Fruit fly (Drosophila melanogaster) whole organism, wandering third instar larva: ENCODE results near the gene CG33489.

ENCODE experiments used
- CrebA ChIP-seq: fragments of 200-800 bp; sonication (Bioruptor generic); optimal IDR thresholded peaks from 2 replicates; lab custom pipeline; 2016; ENCODE audit warnings: missing biosample characterization, mild to moderate bottlenecking, missing genetic modification characterization, borderline replicate concordance
- Dfd ChIP-seq: fragments of >200 bp; optimal IDR thresholded peaks from 2 replicates; lab custom pipeline; 2017; ENCODE audit warnings: missing biosample characterization, missing genetic modification characterization
- Dif ChIP-seq: fragments of 200-275, 200-300 bp; sonication (Bioruptor generic); optimal IDR thresholded peaks from 2 replicates; lab custom pipeline; 2018; ENCODE audit warnings: missing biosample characterization, missing genetic modification characterization; ENCODE audit not compliant: partially characterized antibody
- GATAd ChIP-seq: sonication (Bioruptor generic); optimal IDR thresholded peaks from 2 replicates; lab custom pipeline; 2016; ENCODE audit warnings: missing biosample characterization, missing genetic modification characterization
- HLH106 ChIP-seq: fragments of 200-800 bp; optimal IDR thresholded peaks from 3 replicates; lab custom pipeline; 2019; ENCODE audit warnings: missing biosample characterization, mild to moderate bottlenecking, missing genetic modification characterization, moderate library complexity
- Hnf4 ChIP-seq: fragments of 200-800 bp; sonication (Bioruptor generic); optimal IDR thresholded peaks from 2 replicates; lab custom pipeline; 2016; ENCODE audit warnings: missing biosample characterization, mild to moderate bottlenecking, missing genetic modification characterization
- Hr78 ChIP-seq: fragments of >200 bp; optimal IDR thresholded peaks from 2 replicates; lab custom pipeline; 2017; ENCODE audit warnings: missing biosample characterization, missing genetic modification characterization
- Hr83 ChIP-seq: fragments of 200-300 bp; sonication (Bioruptor generic); optimal IDR thresholded peaks from 2 replicates; lab custom pipeline; 2016; ENCODE audit warnings: missing biosample characterization, mild to moderate bottlenecking, missing genetic modification characterization, moderate library complexity; ENCODE audit not compliant: poor library complexity, severe bottlenecking
- Jra ChIP-seq: sonication (Bioruptor generic); optimal IDR thresholded peaks from 2 replicates; lab custom pipeline; 2016; ENCODE audit warnings: missing biosample characterization, missing genetic modification characterization
- Myc ChIP-seq: fragments of >200 bp; optimal IDR thresholded peaks from 2 replicates; lab custom pipeline; 2017
- OdsH ChIP-seq: fragments of 200-800 bp; sonication (Bioruptor generic); optimal IDR thresholded peaks from 2 replicates; lab custom pipeline; 2016; ENCODE audit warnings: missing biosample characterization, mild to moderate bottlenecking, missing genetic modification characterization
- Rel ChIP-seq, 2 experiments: fragments of 200-800 bp; sonication (Bioruptor generic) in 1 of 2; optimal IDR thresholded peaks; 2 replicates in 1 of 2; 3 replicates in 1 of 2; lab custom pipeline; 2016 to 2019; ENCODE audit warnings: mild to moderate bottlenecking in 2 of 2, missing biosample characterization in 2 of 2, missing genetic modification characterization in 2 of 2, moderate library complexity in 1 of 2
- Vsx2 ChIP-seq: fragments of 200-300, 225-300 bp; sonication (Bioruptor generic); optimal IDR thresholded peaks from 2 replicates; lab custom pipeline; 2018; ENCODE audit warnings: missing biosample characterization, missing genetic modification characterization; ENCODE audit not compliant: partially characterized antibody
- br ChIP-seq: fragments of 200-800 bp; sonication (Bioruptor generic); optimal IDR thresholded peaks from 2 replicates; lab custom pipeline; 2016; ENCODE audit warnings: missing biosample characterization, missing genetic modification characterization
- brk ChIP-seq: fragments of 200-800 bp; sonication (Bioruptor generic); optimal IDR thresholded peaks from 2 replicates; lab custom pipeline; 2016; ENCODE audit warnings: missing biosample characterization, mild to moderate bottlenecking, missing genetic modification characterization
- dl ChIP-seq, 2 experiments: fragments of 175-275, 200-275 bp in 1 of 2; fragments of 200-275 bp in 1 of 2; sonication (Bioruptor generic); optimal IDR thresholded peaks; lab custom pipeline; 2018; ENCODE audit warnings: mild to moderate bottlenecking in 2 of 2, missing biosample characterization in 2 of 2, missing genetic modification characterization in 2 of 2, moderate library complexity in 2 of 2; ENCODE audit not compliant: partially characterized antibody in 2 of 2, insufficient read depth in 1 of 2
- dsf ChIP-seq: sonication (Bioruptor generic); optimal IDR thresholded peaks from 2 replicates; lab custom pipeline; 2016; ENCODE audit warnings: missing biosample characterization, missing genetic modification characterization, borderline replicate concordance
- ey ChIP-seq: fragments of 200-800 bp; sonication (Bioruptor generic); optimal IDR thresholded peaks from 2 replicates; lab custom pipeline; 2016; ENCODE audit warnings: missing biosample characterization, missing genetic modification characterization
- foxo ChIP-seq, 2 experiments: fragments of 200-800 bp; sonication (Bioruptor generic); optimal IDR thresholded peaks; 2 replicates in 1 of 2; 3 replicates in 1 of 2; lab custom pipeline; 2016 to 2017; ENCODE audit warnings: missing biosample characterization in 2 of 2, missing genetic modification characterization in 2 of 2
- fru ChIP-seq: fragments of 200-800 bp; sonication (Bioruptor generic); optimal IDR thresholded peaks from 3 replicates; lab custom pipeline; 2016; ENCODE audit warnings: missing biosample characterization, mild to moderate bottlenecking, missing genetic modification characterization
- h ChIP-seq: fragments of 200-800 bp; sonication (Bioruptor generic); optimal IDR thresholded peaks from 3 replicates; lab custom pipeline; 2016; ENCODE audit warnings: missing biosample characterization, mild to moderate bottlenecking, missing genetic modification characterization
- jim ChIP-seq: fragments of 175-275, 200-325 bp; sonication (Bioruptor generic); optimal IDR thresholded peaks from 2 replicates; lab custom pipeline; 2016; ENCODE audit warnings: missing biosample characterization, mild to moderate bottlenecking, missing genetic modification characterization
- lola ChIP-seq: fragments of >200 bp; optimal IDR thresholded peaks from 2 replicates; lab custom pipeline; 2017; ENCODE audit warnings: missing biosample characterization, missing genetic modification characterization
- psq ChIP-seq: fragments of 200-800 bp; sonication (Bioruptor generic); optimal IDR thresholded peaks from 3 replicates; lab custom pipeline; 2017; ENCODE audit warnings: missing biosample characterization, mild to moderate bottlenecking, missing genetic modification characterization, moderate library complexity
- sv ChIP-seq: fragments of 200-800 bp; sonication (Bioruptor generic); optimal IDR thresholded peaks from 3 replicates; lab custom pipeline; 2016; ENCODE audit warnings: missing biosample characterization, missing genetic modification characterization
- tai ChIP-seq: sonication (Bioruptor generic); optimal IDR thresholded peaks from 2 replicates; lab custom pipeline; 2016; ENCODE audit warnings: missing biosample characterization, missing genetic modification characterization
- usp ChIP-seq: fragments of >200 bp; optimal IDR thresholded peaks from 2 replicates; lab custom pipeline; 2017; ENCODE audit warnings: missing biosample characterization, missing genetic modification characterization
- woc ChIP-seq: sonication (Bioruptor generic); optimal IDR thresholded peaks from 2 replicates; lab custom pipeline; 2016; ENCODE audit warnings: missing biosample characterization, mild to moderate bottlenecking, missing genetic modification characterization

The CG33489 gene

DNA sequence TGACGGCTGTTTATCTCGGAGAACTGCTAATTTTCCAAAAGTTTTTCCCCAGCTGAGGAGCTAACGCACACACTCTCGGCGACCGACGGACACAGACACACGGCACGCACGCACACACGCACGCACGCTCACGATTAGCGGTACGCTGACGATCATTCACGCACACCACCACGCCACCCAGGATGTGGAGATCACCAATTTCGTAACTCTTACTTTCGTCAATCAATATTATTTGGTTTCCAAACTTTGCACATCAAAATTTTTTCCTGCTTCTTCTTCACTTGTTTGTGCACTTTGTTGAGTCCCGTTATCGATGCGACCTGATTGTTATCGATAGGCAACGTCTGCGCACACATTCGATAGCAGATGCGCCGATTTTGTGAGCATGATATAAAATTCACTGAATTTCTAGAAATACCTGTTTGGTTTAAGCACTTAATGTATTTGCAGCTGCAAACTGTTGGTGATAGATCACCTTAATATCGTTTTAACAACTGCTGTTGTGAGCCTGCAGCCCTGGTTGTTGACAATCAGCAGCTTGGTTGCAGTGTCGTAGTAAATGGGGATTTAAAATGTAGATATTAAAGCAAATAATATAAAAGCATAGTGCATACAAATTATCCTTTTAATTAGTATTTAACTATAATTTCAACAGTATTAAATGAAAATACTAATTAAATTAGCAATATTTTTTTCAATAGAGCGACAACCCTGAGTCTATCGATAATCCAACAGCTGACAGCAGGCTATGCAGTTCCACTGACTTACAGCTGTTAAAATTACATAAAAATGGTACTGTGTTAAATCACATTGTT is 14.7 kb downstream of the CG33489 start, which contains the start of the genes CG7394 and Mob2 (continued):
- no peak for TF ChIP-seq Dif (GFP tag; lab: Kevin White, UChicago)

DNA sequence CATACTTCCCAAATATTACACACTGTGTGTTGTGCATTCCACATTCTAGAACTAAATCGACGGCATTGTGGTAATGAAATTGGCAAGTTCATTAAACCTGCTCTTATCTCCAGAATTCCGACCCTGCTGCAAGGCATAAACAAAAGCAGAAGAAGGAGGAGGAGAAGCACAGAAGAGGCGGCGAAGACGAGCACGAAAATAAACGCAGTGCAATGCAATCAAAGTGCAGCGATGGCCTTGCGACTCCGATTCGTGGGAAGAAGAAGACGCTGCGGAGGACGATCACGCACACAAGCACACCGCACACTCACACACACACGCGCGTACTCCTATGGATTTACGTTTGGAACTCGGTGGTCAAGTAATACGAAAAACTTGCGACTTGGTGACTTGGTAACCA is 16.0 kb downstream of the CG33489 start:
- TF ChIP-seq GATAd (GFP tag; lab: Kevin White, UChicago) (no peak), Myc (lab: Kevin White, UChicago) (no peak), foxo (GFP tag; optimal IDR thresholded peaks at IDR 0.05; lab: Kevin White, UChicago) (no peak), Rel (GFP tag; optimal IDR thresholded peaks at IDR 0.05; lab: Kevin White, UChicago) (no peak), Rel (tag; optimal IDR thresholded peaks at IDR 0.05; lab: Kevin White, UChicago) (peak; percentile 53), Jra (GFP tag; lab: Kevin White, UChicago) (no peak), brk (GFP tag; lab: Kevin White, UChicago) (no peak), psq (peak; percentile 89), woc (GFP tag; lab: Kevin White, UChicago) (no peak), CrebA (GFP tag; lab: Kevin White, UChicago) (no peak), Hr78 (GFP tag; lab: Kevin White, UChicago) (no peak), HLH106 (no peak), ey (no peak), dsf (GFP tag; lab: Kevin White, UChicago) (no peak), usp (GFP tag; lab: Kevin White, UChicago) (no peak)

DNA sequence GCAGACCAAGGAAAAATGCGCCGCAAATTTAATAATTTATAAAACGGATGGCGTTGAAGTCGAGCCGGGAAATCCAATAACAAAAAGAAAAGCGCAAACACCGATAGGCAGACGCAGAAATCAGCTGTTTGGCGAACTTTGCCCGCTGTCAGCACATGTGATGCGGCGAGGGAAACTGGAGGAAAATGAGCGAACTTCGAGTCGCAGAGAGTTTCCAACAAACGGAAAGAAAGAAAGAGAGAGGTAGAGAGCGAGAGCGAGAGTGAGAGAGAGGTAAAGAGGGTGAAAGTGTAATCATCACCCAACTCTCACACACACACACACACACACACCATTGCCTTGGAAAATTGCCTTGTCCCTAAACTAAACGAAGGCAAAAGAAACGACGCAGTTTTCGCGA is 19.6 kb downstream of the CG33489 start:
- TF ChIP-seq psq (no peak), Hr83 (no peak), jim (GFP tag; lab: Kevin White, UChicago) (no peak), Jra (GFP tag; lab: Kevin White, UChicago) (no peak), GATAd (GFP tag; lab: Kevin White, UChicago) (no peak), foxo (GFP tag; optimal IDR thresholded peaks at IDR 0.05; lab: Kevin White, UChicago) (no peak), usp (GFP tag; lab: Kevin White, UChicago) (no peak), Hr78 (GFP tag; lab: Kevin White, UChicago) (no peak)

DNA sequence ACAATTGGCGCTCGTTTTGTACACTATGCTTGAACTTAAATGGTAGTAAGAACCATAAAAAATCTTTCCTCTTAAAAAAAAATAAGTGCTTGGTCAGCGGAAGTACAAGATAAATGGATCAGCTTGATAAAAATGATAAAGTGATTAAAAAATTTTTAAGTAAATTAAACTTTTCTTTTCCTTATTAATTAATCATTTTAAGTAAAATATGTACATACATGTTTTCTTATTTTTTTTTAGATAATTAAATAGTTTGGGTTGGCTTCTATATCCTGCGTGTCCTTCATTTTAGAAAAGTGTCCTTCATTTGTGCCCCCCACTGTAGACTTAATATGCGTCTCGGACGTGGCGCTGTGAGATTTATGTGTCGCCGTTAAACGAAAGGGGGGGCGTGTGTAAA is 20.2 kb downstream of the CG33489 start:
- peak; percentile 15 for TF ChIP-seq fru (GFP tag; lab: Kevin White, UChicago)
- peak; percentile 17 for TF ChIP-seq sv (GFP tag; lab: Kevin White, UChicago)
- TF ChIP-seq OdsH, result no peak
- no peak for TF ChIP-seq br
- TF ChIP-seq, all 38 proteins: peak for 2

DNA sequence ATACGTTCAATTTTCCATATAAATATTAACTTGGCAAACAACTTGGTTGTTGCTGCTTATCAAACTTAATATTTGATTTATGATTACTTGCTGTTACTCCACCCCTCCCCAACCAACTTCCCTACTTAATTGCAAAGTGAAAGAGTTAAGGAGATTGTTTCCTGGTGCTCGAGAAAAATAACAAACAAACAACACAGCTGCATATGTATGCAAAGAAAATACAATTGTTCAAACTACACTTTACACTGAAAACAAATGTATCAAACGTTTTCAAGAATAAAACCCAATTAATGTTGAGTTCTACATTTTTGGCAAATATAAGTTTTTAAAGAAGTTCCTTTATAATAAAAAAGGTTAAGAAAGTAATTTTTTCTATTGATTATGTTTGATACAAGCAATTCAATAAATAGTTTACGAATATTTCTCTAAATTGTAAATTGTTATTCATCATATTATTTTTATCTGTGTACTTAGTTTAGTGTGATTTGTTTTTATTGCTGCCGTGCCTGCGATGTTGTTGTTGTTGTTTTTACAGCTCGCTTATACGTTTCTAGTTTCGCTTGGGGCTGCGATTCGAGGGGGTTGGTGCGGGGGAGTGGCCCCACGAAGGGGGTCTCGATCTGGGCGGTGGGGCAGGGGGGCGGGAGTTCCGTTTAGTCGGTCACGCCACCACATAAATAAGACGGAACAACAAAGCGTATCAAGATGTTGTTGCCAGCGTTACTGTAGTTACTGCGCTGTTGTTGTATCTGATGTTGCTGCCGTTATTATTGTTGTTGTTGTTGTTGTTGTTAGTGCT is 21.0 kb downstream of the CG33489 start:
- TF ChIP-seq sv (GFP tag; lab: Kevin White, UChicago), result peak; percentile 57
- TF ChIP-seq Dfd (GFP tag; lab: Kevin White, UChicago), result peak; percentile 89
- no peak for TF ChIP-seq h
- no peak for TF ChIP-seq lola
- no peak for TF ChIP-seq Vsx2

DNA sequence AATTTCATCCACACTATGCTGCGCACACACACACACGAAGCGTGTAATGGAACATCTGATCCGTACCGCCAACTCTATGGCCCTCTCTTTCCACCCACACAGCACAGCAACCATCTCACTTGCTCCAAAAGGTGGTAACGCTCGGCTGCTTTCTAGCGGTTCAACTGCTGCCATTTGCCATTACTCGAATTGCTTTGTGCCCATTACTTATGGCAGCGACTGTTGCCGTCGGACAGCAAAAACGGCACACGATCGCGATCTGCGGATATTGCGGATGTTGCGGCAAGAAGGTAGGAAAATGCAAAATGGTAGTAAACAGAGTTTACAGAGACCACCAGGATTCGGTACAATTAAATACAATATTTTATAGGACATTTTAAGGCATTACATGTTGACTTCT is 22.0 kb downstream of the CG33489 start:
- TF ChIP-seq CrebA (GFP tag; lab: Kevin White, UChicago) (no peak), foxo (GFP tag; optimal IDR thresholded peaks at IDR 0.05; lab: Kevin White, UChicago) (no peak), Myc (lab: Kevin White, UChicago) (no peak), Hr83 (no peak), brk (GFP tag; lab: Kevin White, UChicago) (no peak), dl (GFP tag; optimal IDR thresholded peaks at IDR 0.05; lab: Kevin White, UChicago; ENCODE audit: insufficient read depth in 1 of 2, partially characterized antibody in 2 of 2) (no peak), tai (no peak), Hnf4 (GFP tag; lab: Kevin White, UChicago) (no peak), Jra (GFP tag; lab: Kevin White, UChicago) (no peak)
